Worm (Caenorhabditis elegans) whole organism, L2 larva: ENCODE results near the gene pssy-2.

ENCODE experiments used
- unc-39 ChIP-seq: fragments of 150-350 bp; optimal IDR thresholded peaks from 2 replicates; lab custom pipeline; 2014; ENCODE audit warnings: missing biosample characterization, missing genetic modification characterization
- unc-62 ChIP-seq: fragments of 150-350 bp; optimal IDR thresholded peaks from 2 replicates; lab custom pipeline; 2014; ENCODE audit warnings: missing biosample characterization, missing genetic modification reagents, missing genetic modification characterization

ce11 chrIII:13429668-13430067, 41.9 kb upstream of the pssy-2 start, which contains the start of gene bli-5:
- TF ChIP-seq unc-62 (GFP tag; lab: Kevin White, UChicago) (no peak), unc-39 (tag; lab: Kevin White, UChicago) (no peak)
